Worm (Caenorhabditis elegans) whole organism, mixed stage, embryonic: Measurements from ENCODE around the gene C24D10.49.

Experiments used
- ceh-83 ChIP-seq: fragments of 200-800 bp; sonication (Bioruptor generic); optimal IDR thresholded peaks from 2 replicates; lab custom pipeline; 2018; ENCODE audit warnings: mild to moderate bottlenecking, missing genetic modification characterization, missing compliant biosample characterization
- elt-1 ChIP-seq: sonication (generic microtip); optimal IDR thresholded peaks from 2 replicates; lab custom pipeline; 2017; ENCODE audit warnings: missing genetic modification characterization, mild to moderate bottlenecking, missing compliant biosample characterization, antibody characterized with exemption, moderate library complexity, borderline replicate concordance; ENCODE audit not compliant: insufficient read depth
- hlh-1 ChIP-seq: fragments of 150-350 bp; optimal IDR thresholded peaks from 2 replicates; lab custom pipeline; 2014; ENCODE audit warnings: missing biosample characterization, missing genetic modification reagents, missing genetic modification characterization
- nhr-237 ChIP-seq: fragments of 150-350 bp; optimal IDR thresholded peaks from 2 replicates; lab custom pipeline; 2014; ENCODE audit warnings: missing biosample characterization, missing genetic modification characterization
- nhr-76 ChIP-seq: sonication (generic microtip); optimal IDR thresholded peaks from 2 replicates; lab custom pipeline; 2017; ENCODE audit warnings: missing biosample characterization, missing genetic modification characterization
- pha-4 ChIP-seq: fragments of 150-350 bp; optimal IDR thresholded peaks from 2 replicates; lab custom pipeline; 2018; ENCODE audit warnings: missing biosample characterization, missing genetic modification reagents, missing genetic modification characterization
- sptf-1 ChIP-seq: sonication (generic microtip); optimal IDR thresholded peaks from 2 replicates; lab custom pipeline; 2017; ENCODE audit warnings: mild to moderate bottlenecking, missing genetic modification characterization, moderate library complexity, missing compliant biosample characterization
- unc-39 ChIP-seq: fragments of 150-350 bp; optimal IDR thresholded peaks from 2 replicates; lab custom pipeline; 2014; ENCODE audit warnings: missing biosample characterization, missing genetic modification characterization
- unc-62 ChIP-seq: fragments of 150-350 bp; optimal IDR thresholded peaks from 2 replicates; lab custom pipeline; 2014; ENCODE audit warnings: missing biosample characterization, missing genetic modification reagents, missing genetic modification characterization
- zip-8 ChIP-seq: fragments of 150-350 bp; optimal IDR thresholded peaks from 2 replicates; lab custom pipeline; 2014; ENCODE audit warnings: missing biosample characterization, missing genetic modification characterization

ce11 chrIV:5110391-5110930 lies 46.7 kb downstream of the C24D10.49 start:
- no peak for TF ChIP-seq unc-62 (GFP tag; lab: Kevin White, UChicago)
- TF ChIP-seq nhr-237 (tag; lab: Kevin White, UChicago): no peak
- TF ChIP-seq elt-1 (tag; lab: Kevin White, UChicago): no peak
- no peak for TF ChIP-seq unc-39 (tag; lab: Kevin White, UChicago)
- TF ChIP-seq nhr-76 (tag; lab: Kevin White, UChicago): no peak
- TF ChIP-seq hlh-1: no peak
- no peak for TF ChIP-seq zip-8
- TF ChIP-seq sptf-1 (tag; lab: Kevin White, UChicago): no peak
- TF ChIP-seq ceh-83 (GFP tag; lab: Kevin White, UChicago): no peak
- no peak for TF ChIP-seq pha-4
